Fruit fly (Drosophila melanogaster) whole organism, prepupa: Measurements from ENCODE around the gene amn.

Source experiments
- CG10669 ChIP-seq: fragments of 200-800 bp; sonication (Bioruptor generic); optimal IDR thresholded peaks from 3 replicates; lab custom pipeline; 2018; ENCODE audit warnings: missing biosample characterization, mild to moderate bottlenecking, missing genetic modification characterization, moderate library complexity
- CG11762 ChIP-seq: fragments of 200-800 bp; sonication (Bioruptor generic); optimal IDR thresholded peaks from 3 replicates; lab custom pipeline; 2016; ENCODE audit warnings: missing biosample characterization, missing genetic modification characterization; ENCODE audit not compliant: insufficient read depth
- CG16779 ChIP-seq: fragments of 200-800 bp; sonication (Bioruptor generic); optimal IDR thresholded peaks from 3 replicates; lab custom pipeline; 2017; ENCODE audit warnings: missing biosample characterization, mild to moderate bottlenecking, missing genetic modification characterization
- CG3032 ChIP-seq: fragments of 200-800 bp; optimal IDR thresholded peaks from 2 replicates; lab custom pipeline; 2019; ENCODE audit warnings: missing biosample characterization, mild to moderate bottlenecking, missing genetic modification characterization, moderate library complexity
- CG31627 ChIP-seq: fragments of 200-800 bp; sonication (Bioruptor generic); optimal IDR thresholded peaks from 3 replicates; lab custom pipeline; 2016; ENCODE audit warnings: missing biosample characterization, missing genetic modification characterization
- CG32006 ChIP-seq: fragments of 200-800 bp; sonication (Bioruptor generic); optimal IDR thresholded peaks from 3 replicates; lab custom pipeline; 2017; ENCODE audit warnings: missing biosample characterization, mild to moderate bottlenecking, missing genetic modification characterization
- CG34406 ChIP-seq: fragments of 200-800 bp; sonication (Bioruptor generic); optimal IDR thresholded peaks from 3 replicates; lab custom pipeline; 2016; ENCODE audit warnings: missing biosample characterization, missing genetic modification characterization
- CG3919 ChIP-seq: fragments of 200-800 bp; sonication (Bioruptor generic); optimal IDR thresholded peaks from 3 replicates; lab custom pipeline; 2016; ENCODE audit warnings: missing biosample characterization, missing genetic modification characterization
- CG4318 ChIP-seq: fragments of 200-800 bp; sonication (Bioruptor generic); optimal IDR thresholded peaks from 3 replicates; lab custom pipeline; 2017; ENCODE audit warnings: missing biosample characterization, mild to moderate bottlenecking, missing genetic modification characterization
- CG6163 ChIP-seq: fragments of 200-800 bp; sonication (Bioruptor generic); IDR thresholded peaks from 3 replicates; pipeline ENCODE4 v1.3.6; 2022; ENCODE audit warnings: missing biosample characterization, missing genetic modification characterization
- CG6276 ChIP-seq: fragments of 200-800 bp; sonication (Bioruptor generic); optimal IDR thresholded peaks from 2 replicates; lab custom pipeline; 2017; ENCODE audit warnings: missing biosample characterization, mild to moderate bottlenecking, missing genetic modification characterization
- CG6792 ChIP-seq: fragments of 200-800 bp; sonication (Bioruptor generic); optimal IDR thresholded peaks from 3 replicates; lab custom pipeline; 2016; ENCODE audit warnings: missing biosample characterization, missing genetic modification characterization
- CG6808 ChIP-seq: fragments of 200-800 bp; sonication (Bioruptor generic); optimal IDR thresholded peaks from 3 replicates; lab custom pipeline; 2017; ENCODE audit warnings: missing biosample characterization, missing genetic modification characterization, mild to moderate bottlenecking, moderate library complexity, missing genetic modification reagents
- CG6854 ChIP-seq: fragments of 200-800 bp; sonication (Bioruptor generic); optimal IDR thresholded peaks from 2 replicates; lab custom pipeline; 2017; ENCODE audit warnings: missing biosample characterization, mild to moderate bottlenecking, missing genetic modification characterization
- CG7368 ChIP-seq: fragments of 200-800 bp; sonication (Bioruptor generic); optimal IDR thresholded peaks from 3 replicates; lab custom pipeline; 2016; ENCODE audit warnings: missing biosample characterization, missing genetic modification characterization
- CG8119 ChIP-seq: fragments of 200-800 bp; sonication (Bioruptor generic); IDR thresholded peaks from 3 replicates; pipeline ENCODE4 v1.3.6; 2022; ENCODE audit warnings: missing biosample characterization, missing genetic modification characterization
- CG8319 ChIP-seq: fragments of 200-800 bp; sonication (Bioruptor generic); optimal IDR thresholded peaks from 3 replicates; lab custom pipeline; 2016; ENCODE audit warnings: missing biosample characterization, missing genetic modification characterization
- CG8632 ChIP-seq: fragments of 200-800 bp; sonication (Bioruptor generic); optimal IDR thresholded peaks from 3 replicates; lab custom pipeline; 2016; ENCODE audit warnings: missing biosample characterization, missing genetic modification characterization
- CG9139 ChIP-seq: fragments of 200-800 bp; sonication (Bioruptor generic); optimal IDR thresholded peaks from 3 replicates; lab custom pipeline; 2017; ENCODE audit warnings: missing biosample characterization, mild to moderate bottlenecking, missing genetic modification characterization
- Eip78C ChIP-seq: fragments of 200-800 bp; sonication (Bioruptor generic); peaks from one replicate; lab custom pipeline; 2016; ENCODE audit warnings: missing biosample characterization, missing genetic modification characterization
- Eip93F ChIP-seq: fragments of 200-800 bp; sonication (Bioruptor generic); optimal IDR thresholded peaks from 2 replicates; lab custom pipeline; 2016; ENCODE audit warnings: missing biosample characterization, mild to moderate bottlenecking, missing genetic modification characterization
- Ets96B ChIP-seq: fragments of 200-800 bp; optimal IDR thresholded peaks from 2 replicates; lab custom pipeline; 2019; ENCODE audit warnings: missing biosample characterization, mild to moderate bottlenecking, missing genetic modification characterization, moderate library complexity
- Gug ChIP-seq: fragments of 200-800 bp; sonication (Bioruptor generic); IDR thresholded peaks from 2 replicates; pipeline ENCODE4 v1.3.6; 2022; ENCODE audit warnings: missing biosample characterization, missing genetic modification characterization
- Hr39 ChIP-seq: fragments of 200-800 bp; sonication (Bioruptor generic); optimal IDR thresholded peaks from 2 replicates; lab custom pipeline; 2016; ENCODE audit warnings: missing biosample characterization, missing genetic modification characterization
- Lpt ChIP-seq: fragments of 200-800 bp; sonication (Bioruptor generic); optimal IDR thresholded peaks from 3 replicates; lab custom pipeline; 2016; ENCODE audit warnings: missing biosample characterization, missing genetic modification characterization
- Met ChIP-seq: fragments of 200-800 bp; sonication (Bioruptor generic); optimal IDR thresholded peaks from 3 replicates; lab custom pipeline; 2016; ENCODE audit warnings: missing biosample characterization, missing genetic modification characterization
- Smox ChIP-seq: fragments of 200-800 bp; sonication (Bioruptor generic); optimal IDR thresholded peaks from 3 replicates; lab custom pipeline; 2016; ENCODE audit warnings: missing biosample characterization, missing genetic modification characterization
- Sox102F ChIP-seq: fragments of 200-800 bp; sonication (Bioruptor generic); optimal IDR thresholded peaks from 2 replicates; lab custom pipeline; 2016; ENCODE audit warnings: missing biosample characterization, mild to moderate bottlenecking, missing genetic modification characterization
- Sox14 ChIP-seq: fragments of 200-800 bp; sonication (Bioruptor generic); optimal IDR thresholded peaks from 3 replicates; lab custom pipeline; 2016; ENCODE audit warnings: missing biosample characterization, missing genetic modification characterization
- Sox15 ChIP-seq: fragments of 200-800 bp; sonication (Bioruptor generic); optimal IDR thresholded peaks from 3 replicates; lab custom pipeline; 2016; ENCODE audit warnings: missing biosample characterization, missing genetic modification characterization
- acj6 ChIP-seq: fragments of 200-800 bp; sonication (Bioruptor generic); optimal IDR thresholded peaks from 3 replicates; lab custom pipeline; 2016; ENCODE audit warnings: missing biosample characterization, missing genetic modification characterization
- cyc ChIP-seq: fragments of 200-800 bp; sonication (Bioruptor generic); optimal IDR thresholded peaks from 3 replicates; lab custom pipeline; 2016; ENCODE audit warnings: missing biosample characterization, missing genetic modification characterization
- dsx ChIP-seq: fragments of 200-800 bp; optimal IDR thresholded peaks from 3 replicates; lab custom pipeline; 2019; ENCODE audit warnings: missing biosample characterization, mild to moderate bottlenecking, missing genetic modification characterization, moderate library complexity; ENCODE audit not compliant: poor library complexity, severe bottlenecking
- eg ChIP-seq: fragments of 200-800 bp; sonication (Bioruptor generic); IDR thresholded peaks from 3 replicates; pipeline ENCODE4 v1.3.6; 2022; ENCODE audit warnings: missing biosample characterization, missing genetic modification characterization
- esn ChIP-seq: fragments of 200-800 bp; sonication (Bioruptor generic); optimal IDR thresholded peaks from 2 replicates; lab custom pipeline; 2016; ENCODE audit warnings: missing biosample characterization, mild to moderate bottlenecking, missing genetic modification characterization, moderate library complexity
- fd59A ChIP-seq: fragments of 200-800 bp; sonication (Bioruptor generic); optimal IDR thresholded peaks from 2 replicates; lab custom pipeline; 2017; ENCODE audit warnings: missing biosample characterization, mild to moderate bottlenecking, missing genetic modification characterization, missing genetic modification reagents
- fkh ChIP-seq: fragments of 200-800 bp; sonication (Bioruptor generic); optimal IDR thresholded peaks from 3 replicates; lab custom pipeline; 2017; ENCODE audit warnings: missing biosample characterization, mild to moderate bottlenecking, missing genetic modification characterization, moderate library complexity
- pdm3 ChIP-seq: fragments of 200-800 bp; sonication (Bioruptor generic); optimal IDR thresholded peaks from 3 replicates; lab custom pipeline; 2016; ENCODE audit warnings: missing biosample characterization, missing genetic modification characterization
- ss ChIP-seq, 2 experiments: fragments of 200-800 bp; sonication (Bioruptor generic); optimal IDR thresholded peaks; 2 replicates in 1 of 2; 3 replicates in 1 of 2; lab custom pipeline; 2017 to 2018; ENCODE audit warnings: mild to moderate bottlenecking in 2 of 2, missing biosample characterization in 2 of 2, missing genetic modification characterization in 2 of 2, moderate library complexity in 1 of 2
- svp ChIP-seq: fragments of 200-800 bp; sonication (Bioruptor generic); peaks from one replicate; lab custom pipeline; 2016; ENCODE audit warnings: missing biosample characterization, missing genetic modification characterization
- topi ChIP-seq: fragments of 200-800 bp; sonication (Bioruptor generic); optimal IDR thresholded peaks from 3 replicates; lab custom pipeline; 2016; ENCODE audit warnings: missing biosample characterization, missing genetic modification characterization

amn gene

dm6 chrX:19897991-19898473, 8.2 kb upstream of the amn start (continued):
- TF ChIP-seq cyc (GFP tag; lab: Kevin White, UChicago) (no peak), ss (GFP tag; optimal IDR thresholded peaks at IDR 0.05; lab: Kevin White, UChicago) (peak in 1 of 2 experiments; percentile 44), Eip78C (GFP tag; lab: Kevin White, UChicago) (peak; percentile 43), CG32006 (GFP tag; lab: Kevin White, UChicago) (peak; percentile 12), CG8632 (GFP tag; lab: Kevin White, UChicago) (no peak), dsx (GFP tag; lab: Kevin White, UChicago) (no peak), CG8119 (GFP tag; lab: Robert Waterston, UW) (no peak), CG16779 (tag; lab: Kevin White, UChicago) (no peak), CG6854 (GFP tag; lab: Kevin White, UChicago) (no peak), CG7368 (no peak), fd59A (GFP tag; lab: Kevin White, UChicago) (no peak)

dm6 chrX:19897328-19897990, 7.6 kb upstream of the amn start:
- TF ChIP-seq Ets96B (tag; lab: Kevin White, UChicago) = peak; percentile 26
- TF ChIP-seq CG4318 (GFP tag; lab: Kevin White, UChicago) = no peak
- TF ChIP-seq Eip78C (GFP tag; lab: Kevin White, UChicago) = peak; percentile 50
- peak; percentile 4 for TF ChIP-seq CG32006 (GFP tag; lab: Kevin White, UChicago)
- peak; percentile 2 for TF ChIP-seq Sox14 (GFP tag; lab: Kevin White, UChicago)
- 0 out of 3 replicates have a peak, but pooled peaks have one; percentile 9 for TF ChIP-seq eg
- TF ChIP-seq svp = peak; percentile 63
- TF ChIP-seq esn (GFP tag; lab: Kevin White, UChicago) = no peak
- peak in 1 of 2 experiments; percentile 7 for TF ChIP-seq ss (GFP tag; optimal IDR thresholded peaks at IDR 0.05; lab: Kevin White, UChicago)

dm6 chrX:19892070-19892469, 2.2 kb upstream of the amn start:
- TF ChIP-seq CG34406 (no peak), Eip78C (GFP tag; lab: Kevin White, UChicago) (peak; percentile 41)
- TF ChIP-seq, all 60 proteins: peak for 1

dm6 chrX:19889128-19889756, 618 bp downstream of the amn start:
- TF ChIP-seq Smox (GFP tag; lab: Kevin White, UChicago) (peak; percentile 73), Met (peak; percentile 80), CG10669 (GFP tag; lab: Kevin White, UChicago) (peak; percentile 78), Eip93F (GFP tag; lab: Kevin White, UChicago) (no peak), CG16779 (tag; lab: Kevin White, UChicago) (no peak), CG6276 (GFP tag; lab: Kevin White, UChicago) (no peak), CG9139 (GFP tag; lab: Kevin White, UChicago) (peak; percentile 28), CG8319 (no peak), Lpt (GFP tag; lab: Kevin White, UChicago) (peak; percentile 18), topi (peak; percentile 79), fkh (GFP tag; lab: Kevin White, UChicago) (peak; percentile 30), Sox15 (peak; percentile 61), eg (peak; percentile 63; the same call in 2 of the 3 replicates), svp (peak; percentile 85), fd59A (GFP tag; lab: Kevin White, UChicago) (peak; percentile 62), acj6 (peak; percentile 77), CG3032 (tag; lab: Kevin White, UChicago) (peak; percentile 64), CG11762 (GFP tag; lab: Kevin White, UChicago) (peak; percentile 43), CG8119 (GFP tag; lab: Robert Waterston, UW) (peak; percentile 33; the same call in 1 of the 3 replicates), CG4318 (GFP tag; lab: Kevin White, UChicago) (peak; percentile 46), ss (GFP tag; optimal IDR thresholded peaks at IDR 0.05; lab: Kevin White, UChicago) (peak; percentile 28 to 61), CG31627 (GFP tag; lab: Kevin White, UChicago) (peak; percentile 82), CG7368 (peak; percentile 70), Sox14 (GFP tag; lab: Kevin White, UChicago) (peak; percentile 75), pdm3 (GFP tag; lab: Kevin White, UChicago) (peak; percentile 81), CG6163 (GFP tag; lab: Robert Waterston, UW) (peak; percentile 82), CG6808 (GFP tag; lab: Kevin White, UChicago) (peak; percentile 50), CG3919 (GFP tag; lab: Kevin White, UChicago) (peak; percentile 74), esn (GFP tag; lab: Kevin White, UChicago) (peak; percentile 83), CG6792 (GFP tag; lab: Kevin White, UChicago) (peak; percentile 75), Hr39 (GFP tag; lab: Kevin White, UChicago) (peak; percentile 85), Gug (GFP tag; lab: Robert Waterston, UW) (no peak), Sox102F (GFP tag; lab: Kevin White, UChicago) (peak; percentile 79)
